Fruit fly (Drosophila melanogaster) whole organism, wandering third instar larva: ENCODE measurements around the gene wge.

ENCODE experiments used
- Abd-B ChIP-seq: fragments of >200 bp; optimal IDR thresholded peaks from 2 replicates; lab custom pipeline; 2017; ENCODE audit warnings: missing biosample characterization, missing genetic modification characterization
- CG32264 ChIP-seq: fragments of 200-800 bp; sonication (Bioruptor generic); optimal IDR thresholded peaks from 2 replicates; lab custom pipeline; 2016; ENCODE audit warnings: missing biosample characterization, missing genetic modification characterization
- CG9705 ChIP-seq: fragments of 200-800 bp; sonication (Bioruptor generic); optimal IDR thresholded peaks from 2 replicates; lab custom pipeline; 2018; ENCODE audit warnings: missing biosample characterization, mild to moderate bottlenecking, missing genetic modification characterization
- CrebA ChIP-seq: fragments of 200-800 bp; sonication (Bioruptor generic); optimal IDR thresholded peaks from 2 replicates; lab custom pipeline; 2016; ENCODE audit warnings: missing biosample characterization, mild to moderate bottlenecking, missing genetic modification characterization, borderline replicate concordance
- Dif ChIP-seq: fragments of 200-275, 200-300 bp; sonication (Bioruptor generic); optimal IDR thresholded peaks from 2 replicates; lab custom pipeline; 2018; ENCODE audit warnings: missing biosample characterization, missing genetic modification characterization; ENCODE audit not compliant: partially characterized antibody
- GATAd ChIP-seq: sonication (Bioruptor generic); optimal IDR thresholded peaks from 2 replicates; lab custom pipeline; 2016; ENCODE audit warnings: missing biosample characterization, missing genetic modification characterization
- HLH106 ChIP-seq: fragments of 200-800 bp; optimal IDR thresholded peaks from 3 replicates; lab custom pipeline; 2019; ENCODE audit warnings: missing biosample characterization, mild to moderate bottlenecking, missing genetic modification characterization, moderate library complexity
- Hnf4 ChIP-seq: fragments of 200-800 bp; sonication (Bioruptor generic); optimal IDR thresholded peaks from 2 replicates; lab custom pipeline; 2016; ENCODE audit warnings: missing biosample characterization, mild to moderate bottlenecking, missing genetic modification characterization
- Hr83 ChIP-seq: fragments of 200-300 bp; sonication (Bioruptor generic); optimal IDR thresholded peaks from 2 replicates; lab custom pipeline; 2016; ENCODE audit warnings: missing biosample characterization, mild to moderate bottlenecking, missing genetic modification characterization, moderate library complexity; ENCODE audit not compliant: poor library complexity, severe bottlenecking
- Jra ChIP-seq: sonication (Bioruptor generic); optimal IDR thresholded peaks from 2 replicates; lab custom pipeline; 2016; ENCODE audit warnings: missing biosample characterization, missing genetic modification characterization
- Mio ChIP-seq: sonication (Bioruptor generic); optimal IDR thresholded peaks from 2 replicates; lab custom pipeline; 2016; ENCODE audit warnings: missing biosample characterization, missing genetic modification characterization
- N ChIP-seq: fragments of >200 bp; optimal IDR thresholded peaks from 2 replicates; lab custom pipeline; 2018; ENCODE audit warnings: missing biosample characterization, missing external identifiers, missing genetic modification characterization
- OdsH ChIP-seq: fragments of 200-800 bp; sonication (Bioruptor generic); optimal IDR thresholded peaks from 2 replicates; lab custom pipeline; 2016; ENCODE audit warnings: missing biosample characterization, mild to moderate bottlenecking, missing genetic modification characterization
- Rel ChIP-seq, 2 experiments: fragments of 200-800 bp; sonication (Bioruptor generic) in 1 of 2; optimal IDR thresholded peaks; 2 replicates in 1 of 2; 3 replicates in 1 of 2; lab custom pipeline; 2016 to 2019; ENCODE audit warnings: mild to moderate bottlenecking in 2 of 2, missing biosample characterization in 2 of 2, missing genetic modification characterization in 2 of 2, moderate library complexity in 1 of 2
- Sp1 ChIP-seq: fragments of 200-800 bp; sonication (Bioruptor generic); optimal IDR thresholded peaks from 3 replicates; lab custom pipeline; 2019; ENCODE audit warnings: missing biosample characterization, mild to moderate bottlenecking, missing genetic modification characterization, moderate library complexity
- br ChIP-seq: fragments of 200-800 bp; sonication (Bioruptor generic); optimal IDR thresholded peaks from 2 replicates; lab custom pipeline; 2016; ENCODE audit warnings: missing biosample characterization, missing genetic modification characterization
- brk ChIP-seq: fragments of 200-800 bp; sonication (Bioruptor generic); optimal IDR thresholded peaks from 2 replicates; lab custom pipeline; 2016; ENCODE audit warnings: missing biosample characterization, mild to moderate bottlenecking, missing genetic modification characterization
- dl ChIP-seq, 2 experiments: fragments of 175-275, 200-275 bp in 1 of 2; fragments of 200-275 bp in 1 of 2; sonication (Bioruptor generic); optimal IDR thresholded peaks; lab custom pipeline; 2018; ENCODE audit warnings: mild to moderate bottlenecking in 2 of 2, missing biosample characterization in 2 of 2, missing genetic modification characterization in 2 of 2, moderate library complexity in 2 of 2; ENCODE audit not compliant: partially characterized antibody in 2 of 2, insufficient read depth in 1 of 2
- dsf ChIP-seq: sonication (Bioruptor generic); optimal IDR thresholded peaks from 2 replicates; lab custom pipeline; 2016; ENCODE audit warnings: missing biosample characterization, missing genetic modification characterization, borderline replicate concordance
- ey ChIP-seq: fragments of 200-800 bp; sonication (Bioruptor generic); optimal IDR thresholded peaks from 2 replicates; lab custom pipeline; 2016; ENCODE audit warnings: missing biosample characterization, missing genetic modification characterization
- h ChIP-seq: fragments of 200-800 bp; sonication (Bioruptor generic); optimal IDR thresholded peaks from 3 replicates; lab custom pipeline; 2016; ENCODE audit warnings: missing biosample characterization, mild to moderate bottlenecking, missing genetic modification characterization
- pan ChIP-seq: fragments of >200 bp; optimal IDR thresholded peaks from 2 replicates; lab custom pipeline; 2017
- psq ChIP-seq: fragments of 200-800 bp; sonication (Bioruptor generic); optimal IDR thresholded peaks from 3 replicates; lab custom pipeline; 2017; ENCODE audit warnings: missing biosample characterization, mild to moderate bottlenecking, missing genetic modification characterization, moderate library complexity
- sv ChIP-seq: fragments of 200-800 bp; sonication (Bioruptor generic); optimal IDR thresholded peaks from 3 replicates; lab custom pipeline; 2016; ENCODE audit warnings: missing biosample characterization, missing genetic modification characterization
- tai ChIP-seq: sonication (Bioruptor generic); optimal IDR thresholded peaks from 2 replicates; lab custom pipeline; 2016; ENCODE audit warnings: missing biosample characterization, missing genetic modification characterization
- woc ChIP-seq: sonication (Bioruptor generic); optimal IDR thresholded peaks from 2 replicates; lab custom pipeline; 2016; ENCODE audit warnings: missing biosample characterization, mild to moderate bottlenecking, missing genetic modification characterization

wge gene

dm6 chr3R:22666449-22667283 is 54.3 kb downstream of the wge start:
- TF ChIP-seq OdsH (no peak), CG9705 (no peak), Dif (GFP tag; lab: Kevin White, UChicago) (peak; percentile 19), dl (GFP tag; optimal IDR thresholded peaks at IDR 0.05; lab: Kevin White, UChicago; ENCODE audit: insufficient read depth in 1 of 2, partially characterized antibody in 2 of 2) (peak; percentile 32 to 48), Sp1 (GFP tag; lab: Kevin White, UChicago) (peak; percentile 21), CG32264 (no peak), pan (no peak), psq (GFP tag; lab: Kevin White, UChicago) (peak; percentile 35), HLH106 (no peak), Hr83 (peak; percentile 14), N (peak; percentile 47)

dm6 chr3R:22664274-22664673 is 56.7 kb downstream of the wge start:
- TF ChIP-seq Sp1 (GFP tag; lab: Kevin White, UChicago) (no peak), N (no peak), Jra (no peak), Hnf4 (GFP tag; lab: Kevin White, UChicago) (no peak), Dif (GFP tag; lab: Kevin White, UChicago) (no peak), sv (no peak)

- TF ChIP-seq h (no peak), dsf (GFP tag; lab: Kevin White, UChicago) (no peak), Jra (no peak), brk (GFP tag; lab: Kevin White, UChicago) (no peak), Mio (GFP tag; lab: Kevin White, UChicago) (no peak), dl (GFP tag; optimal IDR thresholded peaks at IDR 0.05; lab: Kevin White, UChicago; ENCODE audit: insufficient read depth in 1 of 2, partially characterized antibody in 2 of 2) (no peak), ey (GFP tag; lab: Kevin White, UChicago) (peak; percentile 45), psq (GFP tag; lab: Kevin White, UChicago) (peak; percentile 18), Rel (GFP tag; optimal IDR thresholded peaks at IDR 0.05; lab: Kevin White, UChicago) (no peak), Rel (tag; optimal IDR thresholded peaks at IDR 0.05; lab: Kevin White, UChicago) (no peak), GATAd (GFP tag; lab: Kevin White, UChicago) (no peak), CG9705 (no peak), Abd-B (GFP tag; lab: Kevin White, UChicago) (no peak), CrebA (GFP tag; lab: Kevin White, UChicago) (no peak), br (no peak), woc (GFP tag; lab: Kevin White, UChicago) (no peak), sv (peak; percentile 60), tai (peak; percentile 22), pan (no peak)
- TF ChIP-seq, all 38 proteins: peak for 4
These were observed 57.8 kb downstream of the wge start for dm6 chr3R:22663115-22663514.
